Fruit fly (Drosophila melanogaster): ENCODE data around the gene Mink.

Mink gene

DNA sequence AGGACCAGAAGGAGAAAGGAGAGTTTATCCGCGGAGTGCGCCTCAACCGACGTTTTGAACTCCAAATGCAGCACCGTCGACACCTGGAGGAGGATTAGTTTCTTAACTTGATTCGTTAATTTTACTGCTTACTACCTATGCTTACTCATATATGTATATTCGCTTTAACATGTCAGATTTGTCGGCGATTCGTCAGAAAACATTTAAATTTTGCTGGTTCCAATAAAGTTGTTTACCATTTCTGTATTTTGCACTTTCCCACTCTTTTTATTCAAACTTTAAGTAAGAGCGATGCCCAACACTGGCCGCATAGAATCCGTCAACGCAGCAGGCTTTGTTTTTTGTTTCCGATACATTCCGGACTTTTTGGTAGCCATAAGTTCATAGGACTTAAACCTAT is 2.6 kb downstream of the Mink start, which contains the start of gene Trf4-2:
Gene Trf4-2 (plus strand): TSS at position 301 of the 400 bp plus-strand sequence.
- no peak for TF ChIP-seq dl (GFP tag; optimal IDR thresholded peaks at IDR 0.05; ENCODE audit: insufficient read depth in 1 of 2, partially characterized antibody in 2 of 2)
- no peak for TF ChIP-seq Myc (optimal IDR thresholded peaks at IDR 0.05)
- no peak for TF ChIP-seq pan (optimal IDR thresholded peaks at IDR 0.05)

DNA sequence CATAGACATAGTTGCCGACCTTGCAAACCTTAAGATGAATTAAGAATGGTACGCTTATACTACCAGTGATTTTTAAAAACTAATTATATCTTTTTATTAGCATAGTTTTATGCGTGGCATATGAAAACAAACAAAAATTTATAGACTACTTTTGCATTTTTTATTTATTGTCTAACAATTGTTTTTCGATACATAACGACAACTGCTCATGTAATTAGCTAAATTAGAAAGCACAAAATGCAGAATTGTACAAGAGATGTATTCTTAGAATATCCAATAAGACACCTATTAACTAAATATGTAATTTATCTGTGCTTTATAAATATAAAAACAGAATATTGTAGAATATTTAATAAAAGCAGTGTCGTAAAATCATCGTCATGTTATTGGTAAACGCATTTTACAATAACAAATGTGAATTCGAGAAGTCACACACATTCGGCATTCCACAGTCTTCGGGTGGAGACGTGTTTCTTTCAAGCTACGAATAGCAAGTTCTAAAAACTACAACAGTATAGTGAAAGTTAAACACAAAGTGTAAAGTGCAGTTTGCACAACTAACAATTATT is 4.6 kb downstream of the Mink start:
- TF ChIP-seq CrebA (GFP tag; optimal IDR thresholded peaks at IDR 0.05; ENCODE audit: borderline replicate concordance) (no peak), Myc (optimal IDR thresholded peaks at IDR 0.05) (peak; percentile 43), Hnf4 (GFP tag; optimal IDR thresholded peaks at IDR 0.05) (no peak), Vsx2 (GFP tag; optimal IDR thresholded peaks at IDR 0.05; ENCODE audit: partially characterized antibody) (peak; percentile 92), Dif (GFP tag; optimal IDR thresholded peaks at IDR 0.05; ENCODE audit: partially characterized antibody) (no peak), lola (GFP tag; optimal IDR thresholded peaks at IDR 0.05) (no peak), dl (GFP tag; optimal IDR thresholded peaks at IDR 0.05; ENCODE audit: insufficient read depth in 1 of 2, partially characterized antibody in 2 of 2) (no peak), Dfd (GFP tag; optimal IDR thresholded peaks at IDR 0.05) (no peak)

DNA sequence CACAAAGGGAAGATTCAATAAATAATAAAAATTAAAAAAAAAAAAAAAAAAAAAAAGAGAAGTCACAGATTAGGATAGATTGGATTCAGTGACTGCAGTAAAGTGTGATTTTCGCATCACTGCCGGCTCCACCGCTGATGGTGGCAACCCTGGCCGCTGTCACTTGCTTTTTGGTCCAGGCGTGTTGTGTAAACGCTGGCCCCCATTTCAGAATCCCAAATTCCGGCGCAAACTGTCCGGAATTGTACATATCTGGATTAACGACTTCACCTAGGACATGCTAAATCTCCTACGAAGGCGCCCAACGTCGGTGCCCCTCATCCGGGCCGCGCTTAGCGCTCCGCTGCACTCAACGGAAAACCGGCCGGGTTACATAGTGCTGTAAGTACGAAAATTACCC is 9.6 kb downstream of the Mink start, which contains the start of gene CG11771:
Gene CG11771 (plus strand): TSS at position 155 of the 400 bp plus-strand sequence.
- no peak for TF ChIP-seq Abd-B (GFP tag; optimal IDR thresholded peaks at IDR 0.05)
- TF ChIP-seq sv (GFP tag; optimal IDR thresholded peaks at IDR 0.05): no peak
- TF ChIP-seq Sp1 (GFP tag; optimal IDR thresholded peaks at IDR 0.05): no peak
- TF ChIP-seq N (GFP tag; optimal IDR thresholded peaks at IDR 0.05): no peak
- TF ChIP-seq sage (GFP tag; optimal IDR thresholded peaks at IDR 0.05): no peak
- no peak for TF ChIP-seq Vsx2 (GFP tag; optimal IDR thresholded peaks at IDR 0.05; ENCODE audit: partially characterized antibody)
- TF ChIP-seq rgr (GFP tag; optimal IDR thresholded peaks at IDR 0.05): no peak
- TF ChIP-seq pan (optimal IDR thresholded peaks at IDR 0.05): no peak
- no peak for TF ChIP-seq dsf (GFP tag; optimal IDR thresholded peaks at IDR 0.05; ENCODE audit: borderline replicate concordance)
- no peak for TF ChIP-seq HLH106 (tag; optimal IDR thresholded peaks at IDR 0.05)
- no peak for TF ChIP-seq fru (GFP tag; optimal IDR thresholded peaks at IDR 0.05)
- no peak for TF ChIP-seq Hr78 (GFP tag; optimal IDR thresholded peaks at IDR 0.05)
- no peak for TF ChIP-seq Dfd (GFP tag; optimal IDR thresholded peaks at IDR 0.05)

dm6 chr3R:24934542-24934941 is 12.3 kb downstream of the Mink start:
- no peak for TF ChIP-seq ey (GFP tag; optimal IDR thresholded peaks at IDR 0.05)
- TF ChIP-seq Jra (GFP tag; optimal IDR thresholded peaks at IDR 0.05): no peak
- TF ChIP-seq brk (GFP tag; optimal IDR thresholded peaks at IDR 0.05): no peak
- no peak for TF ChIP-seq lola (GFP tag; optimal IDR thresholded peaks at IDR 0.05)
- no peak for TF ChIP-seq CrebA (GFP tag; optimal IDR thresholded peaks at IDR 0.05; ENCODE audit: borderline replicate concordance)

- TF ChIP-seq Vsx2 (GFP tag; optimal IDR thresholded peaks at IDR 0.05; ENCODE audit: partially characterized antibody) (no peak), dl (GFP tag; optimal IDR thresholded peaks at IDR 0.05; ENCODE audit: insufficient read depth in 1 of 2, partially characterized antibody in 2 of 2) (no peak), dsf (GFP tag; optimal IDR thresholded peaks at IDR 0.05; ENCODE audit: borderline replicate concordance) (no peak), brk (GFP tag; optimal IDR thresholded peaks at IDR 0.05) (no peak), Hnf4 (GFP tag; optimal IDR thresholded peaks at IDR 0.05) (no peak), foxo (GFP tag; optimal IDR thresholded peaks at IDR 0.05) (no peak), Abd-B (GFP tag; optimal IDR thresholded peaks at IDR 0.05) (no peak), woc (GFP tag; optimal IDR thresholded peaks at IDR 0.05) (no peak), lola (GFP tag; optimal IDR thresholded peaks at IDR 0.05) (no peak), rgr (GFP tag; optimal IDR thresholded peaks at IDR 0.05) (no peak), tai (GFP tag; optimal IDR thresholded peaks at IDR 0.05) (no peak), CrebA (GFP tag; optimal IDR thresholded peaks at IDR 0.05; ENCODE audit: borderline replicate concordance) (no peak), Mio (GFP tag; optimal IDR thresholded peaks at IDR 0.05) (no peak), psq (GFP tag; optimal IDR thresholded peaks at IDR 0.05) (no peak), pan (optimal IDR thresholded peaks at IDR 0.05) (no peak), Jra (GFP tag; optimal IDR thresholded peaks at IDR 0.05) (no peak), ey (GFP tag; optimal IDR thresholded peaks at IDR 0.05) (no peak), Sp1 (GFP tag; optimal IDR thresholded peaks at IDR 0.05) (no peak), sv (GFP tag; optimal IDR thresholded peaks at IDR 0.05) (no peak), CG9705 (GFP tag; optimal IDR thresholded peaks at IDR 0.05) (no peak)
Observed at dm6 chr3R:24935758-24936157, 13.5 kb downstream of the Mink start.

- TF ChIP-seq Jra (GFP tag; optimal IDR thresholded peaks at IDR 0.05) (no peak), dmrt93B (GFP tag; optimal IDR thresholded peaks at IDR 0.05) (no peak), rgr (GFP tag; optimal IDR thresholded peaks at IDR 0.05) (no peak), brk (GFP tag; optimal IDR thresholded peaks at IDR 0.05) (no peak), sage (GFP tag; optimal IDR thresholded peaks at IDR 0.05) (no peak), CG9705 (GFP tag; optimal IDR thresholded peaks at IDR 0.05) (peak; percentile 35), N (GFP tag; optimal IDR thresholded peaks at IDR 0.05) (peak; percentile 26), Hr83 (GFP tag; optimal IDR thresholded peaks at IDR 0.05; ENCODE audit: poor library complexity, severe bottlenecking) (peak; percentile 44), sv (GFP tag; optimal IDR thresholded peaks at IDR 0.05) (no peak), Rel (GFP tag; optimal IDR thresholded peaks at IDR 0.05) (no peak), Rel (tag; optimal IDR thresholded peaks at IDR 0.05) (peak; percentile 29), OdsH (GFP tag; optimal IDR thresholded peaks at IDR 0.05) (no peak), Myc (optimal IDR thresholded peaks at IDR 0.05) (no peak), Dif (GFP tag; optimal IDR thresholded peaks at IDR 0.05; ENCODE audit: partially characterized antibody) (no peak), tai (GFP tag; optimal IDR thresholded peaks at IDR 0.05) (no peak), CrebA (GFP tag; optimal IDR thresholded peaks at IDR 0.05; ENCODE audit: borderline replicate concordance) (no peak), Dfd (GFP tag; optimal IDR thresholded peaks at IDR 0.05) (no peak), Sp1 (GFP tag; optimal IDR thresholded peaks at IDR 0.05) (no peak), dsf (GFP tag; optimal IDR thresholded peaks at IDR 0.05; ENCODE audit: borderline replicate concordance) (no peak), GATAd (GFP tag; optimal IDR thresholded peaks at IDR 0.05) (no peak)
Observed at dm6 chr3R:24938049-24938448, 15.8 kb downstream of the Mink start, which contains the start of gene Osbp. Gene Osbp (minus strand): TSS chr3R:24938222.

Measured in whole organism, wandering third instar larva.